Fruit fly (Drosophila melanogaster) whole organism, prepupa: ENCODE measurements around the gene Nepl15.
A peak's percentile ranks its signal among the peaks of the same experiment; 100 is the strongest.

ENCODE experiments used
- Blimp-1 ChIP-seq: fragments of 200-800 bp; sonication (Bioruptor generic); optimal IDR thresholded peaks from 3 replicates; lab custom pipeline; 2017; ENCODE audit warnings: missing biosample characterization, missing genetic modification characterization, mild to moderate bottlenecking, moderate library complexity, missing genetic modification reagents
- CG10631 ChIP-seq: fragments of 200-800 bp; sonication (Bioruptor generic); optimal IDR thresholded peaks from 2 replicates; lab custom pipeline; 2016; ENCODE audit warnings: missing biosample characterization, missing genetic modification characterization
- CG10669 ChIP-seq: fragments of 200-800 bp; sonication (Bioruptor generic); optimal IDR thresholded peaks from 3 replicates; lab custom pipeline; 2018; ENCODE audit warnings: missing biosample characterization, mild to moderate bottlenecking, missing genetic modification characterization, moderate library complexity
- CG11294 ChIP-seq: fragments of 200-800 bp; sonication (Bioruptor generic); IDR thresholded peaks from 2 replicates; pipeline ENCODE4 v1.3.6; 2022; ENCODE audit warnings: missing biosample characterization, missing genetic modification characterization
- CG11762 ChIP-seq: fragments of 200-800 bp; sonication (Bioruptor generic); optimal IDR thresholded peaks from 3 replicates; lab custom pipeline; 2016; ENCODE audit warnings: missing biosample characterization, missing genetic modification characterization; ENCODE audit not compliant: insufficient read depth
- CG11902 ChIP-seq: fragments of 200-800 bp; sonication (Bioruptor generic); optimal IDR thresholded peaks from 3 replicates; lab custom pipeline; 2016; ENCODE audit warnings: missing biosample characterization, missing genetic modification characterization
- CG15336 ChIP-seq: fragments of 200-800 bp; sonication (Bioruptor generic); IDR thresholded peaks from 2 replicates; pipeline ENCODE4 v1.3.6; 2022; ENCODE audit warnings: missing biosample characterization, missing genetic modification characterization
- CG1621 ChIP-seq: fragments of 200-800 bp; sonication (Bioruptor generic); optimal IDR thresholded peaks from 3 replicates; lab custom pipeline; 2018; ENCODE audit warnings: missing biosample characterization, mild to moderate bottlenecking, missing genetic modification characterization
- CG16779 ChIP-seq: fragments of 200-800 bp; sonication (Bioruptor generic); optimal IDR thresholded peaks from 3 replicates; lab custom pipeline; 2017; ENCODE audit warnings: missing biosample characterization, mild to moderate bottlenecking, missing genetic modification characterization
- CG3032 ChIP-seq: fragments of 200-800 bp; optimal IDR thresholded peaks from 2 replicates; lab custom pipeline; 2019; ENCODE audit warnings: missing biosample characterization, mild to moderate bottlenecking, missing genetic modification characterization, moderate library complexity
- CG31627 ChIP-seq: fragments of 200-800 bp; sonication (Bioruptor generic); optimal IDR thresholded peaks from 3 replicates; lab custom pipeline; 2016; ENCODE audit warnings: missing biosample characterization, missing genetic modification characterization
- CG34406 ChIP-seq: fragments of 200-800 bp; sonication (Bioruptor generic); optimal IDR thresholded peaks from 3 replicates; lab custom pipeline; 2016; ENCODE audit warnings: missing biosample characterization, missing genetic modification characterization
- CG3919 ChIP-seq: fragments of 200-800 bp; sonication (Bioruptor generic); optimal IDR thresholded peaks from 3 replicates; lab custom pipeline; 2016; ENCODE audit warnings: missing biosample characterization, missing genetic modification characterization
- CG6792 ChIP-seq: fragments of 200-800 bp; sonication (Bioruptor generic); optimal IDR thresholded peaks from 3 replicates; lab custom pipeline; 2016; ENCODE audit warnings: missing biosample characterization, missing genetic modification characterization
- CG6808 ChIP-seq: fragments of 200-800 bp; sonication (Bioruptor generic); optimal IDR thresholded peaks from 3 replicates; lab custom pipeline; 2017; ENCODE audit warnings: missing biosample characterization, missing genetic modification characterization, mild to moderate bottlenecking, moderate library complexity, missing genetic modification reagents
- CG6854 ChIP-seq: fragments of 200-800 bp; sonication (Bioruptor generic); optimal IDR thresholded peaks from 2 replicates; lab custom pipeline; 2017; ENCODE audit warnings: missing biosample characterization, mild to moderate bottlenecking, missing genetic modification characterization
- CG8119 ChIP-seq: fragments of 200-800 bp; sonication (Bioruptor generic); IDR thresholded peaks from 3 replicates; pipeline ENCODE4 v1.3.6; 2022; ENCODE audit warnings: missing biosample characterization, missing genetic modification characterization
- CG8632 ChIP-seq: fragments of 200-800 bp; sonication (Bioruptor generic); optimal IDR thresholded peaks from 3 replicates; lab custom pipeline; 2016; ENCODE audit warnings: missing biosample characterization, missing genetic modification characterization
- CG9139 ChIP-seq: fragments of 200-800 bp; sonication (Bioruptor generic); optimal IDR thresholded peaks from 3 replicates; lab custom pipeline; 2017; ENCODE audit warnings: missing biosample characterization, mild to moderate bottlenecking, missing genetic modification characterization
- Eip78C ChIP-seq: fragments of 200-800 bp; sonication (Bioruptor generic); peaks from one replicate; lab custom pipeline; 2016; ENCODE audit warnings: missing biosample characterization, missing genetic modification characterization
- Ets21C ChIP-seq: fragments of 200-800 bp; sonication (Bioruptor generic); optimal IDR thresholded peaks from 3 replicates; lab custom pipeline; 2016; ENCODE audit warnings: missing biosample characterization, missing genetic modification characterization
- Ets96B ChIP-seq: fragments of 200-800 bp; optimal IDR thresholded peaks from 2 replicates; lab custom pipeline; 2019; ENCODE audit warnings: missing biosample characterization, mild to moderate bottlenecking, missing genetic modification characterization, moderate library complexity
- Gug ChIP-seq: fragments of 200-800 bp; sonication (Bioruptor generic); IDR thresholded peaks from 2 replicates; pipeline ENCODE4 v1.3.6; 2022; ENCODE audit warnings: missing biosample characterization, missing genetic modification characterization
- Hr38 ChIP-seq: sonication (Bioruptor generic); optimal IDR thresholded peaks from 2 replicates; lab custom pipeline; 2016; ENCODE audit warnings: missing biosample characterization, missing genetic modification characterization
- Hr39 ChIP-seq: fragments of 200-800 bp; sonication (Bioruptor generic); optimal IDR thresholded peaks from 2 replicates; lab custom pipeline; 2016; ENCODE audit warnings: missing biosample characterization, missing genetic modification characterization
- Hr4 ChIP-seq: fragments of 200-800 bp; sonication (Bioruptor generic); optimal IDR thresholded peaks from 3 replicates; lab custom pipeline; 2016; ENCODE audit warnings: missing biosample characterization, missing genetic modification characterization
- Lpt ChIP-seq: fragments of 200-800 bp; sonication (Bioruptor generic); optimal IDR thresholded peaks from 3 replicates; lab custom pipeline; 2016; ENCODE audit warnings: missing biosample characterization, missing genetic modification characterization
- Met ChIP-seq: fragments of 200-800 bp; sonication (Bioruptor generic); optimal IDR thresholded peaks from 3 replicates; lab custom pipeline; 2016; ENCODE audit warnings: missing biosample characterization, missing genetic modification characterization
- OdsH ChIP-seq: fragments of 200-800 bp; sonication (Bioruptor generic); optimal IDR thresholded peaks from 3 replicates; lab custom pipeline; 2016; ENCODE audit warnings: missing biosample characterization, missing genetic modification characterization
- Smox ChIP-seq: fragments of 200-800 bp; sonication (Bioruptor generic); optimal IDR thresholded peaks from 3 replicates; lab custom pipeline; 2016; ENCODE audit warnings: missing biosample characterization, missing genetic modification characterization
- Sox102F ChIP-seq: fragments of 200-800 bp; sonication (Bioruptor generic); optimal IDR thresholded peaks from 2 replicates; lab custom pipeline; 2016; ENCODE audit warnings: missing biosample characterization, mild to moderate bottlenecking, missing genetic modification characterization
- Sox15 ChIP-seq: fragments of 200-800 bp; sonication (Bioruptor generic); optimal IDR thresholded peaks from 3 replicates; lab custom pipeline; 2016; ENCODE audit warnings: missing biosample characterization, missing genetic modification characterization
- acj6 ChIP-seq: fragments of 200-800 bp; sonication (Bioruptor generic); optimal IDR thresholded peaks from 3 replicates; lab custom pipeline; 2016; ENCODE audit warnings: missing biosample characterization, missing genetic modification characterization
- cyc ChIP-seq: fragments of 200-800 bp; sonication (Bioruptor generic); optimal IDR thresholded peaks from 3 replicates; lab custom pipeline; 2016; ENCODE audit warnings: missing biosample characterization, missing genetic modification characterization
- dac ChIP-seq: fragments of 200-800 bp; sonication (Bioruptor generic); optimal IDR thresholded peaks from 2 replicates; lab custom pipeline; 2017; ENCODE audit warnings: missing biosample characterization, mild to moderate bottlenecking, missing genetic modification characterization
- dsx ChIP-seq: fragments of 200-800 bp; optimal IDR thresholded peaks from 3 replicates; lab custom pipeline; 2019; ENCODE audit warnings: missing biosample characterization, mild to moderate bottlenecking, missing genetic modification characterization, moderate library complexity; ENCODE audit not compliant: poor library complexity, severe bottlenecking
- fd59A ChIP-seq: fragments of 200-800 bp; sonication (Bioruptor generic); optimal IDR thresholded peaks from 2 replicates; lab custom pipeline; 2017; ENCODE audit warnings: missing biosample characterization, mild to moderate bottlenecking, missing genetic modification characterization, missing genetic modification reagents
- fd85E ChIP-seq: fragments of 200-800 bp; sonication (Bioruptor generic); optimal IDR thresholded peaks from 3 replicates; lab custom pipeline; 2016; ENCODE audit warnings: missing biosample characterization, missing genetic modification characterization
- fkh ChIP-seq: fragments of 200-800 bp; sonication (Bioruptor generic); optimal IDR thresholded peaks from 3 replicates; lab custom pipeline; 2017; ENCODE audit warnings: missing biosample characterization, mild to moderate bottlenecking, missing genetic modification characterization, moderate library complexity
- lz ChIP-seq: fragments of 200-800 bp; sonication (Bioruptor generic); optimal IDR thresholded peaks from 3 replicates; lab custom pipeline; 2016; ENCODE audit warnings: missing biosample characterization, missing genetic modification characterization
- net ChIP-seq: fragments of 200-800 bp; sonication (Bioruptor generic); optimal IDR thresholded peaks from 3 replicates; lab custom pipeline; 2016; ENCODE audit warnings: missing biosample characterization, missing genetic modification characterization
- spab ChIP-seq: fragments of 200-800 bp; sonication (Bioruptor generic); optimal IDR thresholded peaks from 2 replicates; lab custom pipeline; 2017; ENCODE audit warnings: missing biosample characterization, mild to moderate bottlenecking, missing genetic modification characterization, missing genetic modification reagents
- ss ChIP-seq, 2 experiments: fragments of 200-800 bp; sonication (Bioruptor generic); optimal IDR thresholded peaks; 2 replicates in 1 of 2; 3 replicates in 1 of 2; lab custom pipeline; 2017 to 2018; ENCODE audit warnings: mild to moderate bottlenecking in 2 of 2, missing biosample characterization in 2 of 2, missing genetic modification characterization in 2 of 2, moderate library complexity in 1 of 2
- svp ChIP-seq: fragments of 200-800 bp; sonication (Bioruptor generic); peaks from one replicate; lab custom pipeline; 2016; ENCODE audit warnings: missing biosample characterization, missing genetic modification characterization
- topi ChIP-seq: fragments of 200-800 bp; sonication (Bioruptor generic); optimal IDR thresholded peaks from 3 replicates; lab custom pipeline; 2016; ENCODE audit warnings: missing biosample characterization, missing genetic modification characterization
- vri ChIP-seq: fragments of 200-800 bp; sonication (Bioruptor generic); optimal IDR thresholded peaks from 3 replicates; lab custom pipeline; 2016; ENCODE audit warnings: missing biosample characterization, mild to moderate bottlenecking, missing genetic modification characterization

The Nepl15 gene

dm6 chr3R:22726771-22727455 is 39.1 kb downstream of the Nepl15 start, which contains the start of gene CG45049:
CG45049 (plus strand) TSS chr3R:22726967.
- TF ChIP-seq Hr39 (GFP tag; lab: Kevin White, UChicago) (peak; percentile 31), Ets21C (GFP tag; lab: Kevin White, UChicago) (peak; percentile 9), CG6792 (GFP tag; lab: Kevin White, UChicago) (no peak), Hr38 (no peak), CG16779 (tag; lab: Kevin White, UChicago) (peak; percentile 2), Lpt (GFP tag; lab: Kevin White, UChicago) (no peak), CG10631 (GFP tag; lab: Kevin White, UChicago) (peak; percentile 34), CG3919 (GFP tag; lab: Kevin White, UChicago) (peak; percentile 13), topi (GFP tag; lab: Kevin White, UChicago) (peak; percentile 13), vri (GFP tag; lab: Kevin White, UChicago) (no peak), CG1621 (tag; lab: Kevin White, UChicago) (no peak), Met (peak; percentile 39), Hr4 (GFP tag; lab: Kevin White, UChicago) (peak; percentile 4), lz (GFP tag; lab: Kevin White, UChicago) (peak; percentile 26), Eip78C (GFP tag; lab: Kevin White, UChicago) (peak; percentile 35), fkh (GFP tag; lab: Kevin White, UChicago) (peak; percentile 63)

dm6 chr3R:22726031-22726770 is 39.8 kb downstream of the Nepl15 start, which contains the start of gene RNF220:
RNF220 (minus strand) TSS chr3R:22726414.
- TF ChIP-seq fkh (GFP tag; lab: Kevin White, UChicago) (peak; percentile 26), Ets96B (tag; lab: Kevin White, UChicago) (no peak), CG16779 (tag; lab: Kevin White, UChicago) (no peak), Gug (no peak), fd85E (GFP tag; lab: Kevin White, UChicago) (no peak), Sox102F (GFP tag; lab: Kevin White, UChicago) (no peak), net (GFP tag; lab: Kevin White, UChicago) (peak; percentile 50), Hr38 (no peak), Ets21C (GFP tag; lab: Kevin White, UChicago) (no peak), svp (GFP tag; lab: Kevin White, UChicago) (peak; percentile 66), dac (GFP tag; lab: Kevin White, UChicago) (no peak), CG1621 (tag; lab: Kevin White, UChicago) (no peak), CG10669 (GFP tag; lab: Kevin White, UChicago) (peak; percentile 24), CG11902 (GFP tag; lab: Kevin White, UChicago) (no peak), CG31627 (GFP tag; lab: Kevin White, UChicago) (no peak), CG3032 (tag; lab: Kevin White, UChicago) (peak; percentile 15), CG6792 (GFP tag; lab: Kevin White, UChicago) (no peak), OdsH (GFP tag; lab: Kevin White, UChicago) (peak; percentile 49), CG10631 (GFP tag; lab: Kevin White, UChicago) (no peak), dsx (no peak), Lpt (GFP tag; lab: Kevin White, UChicago) (no peak), cyc (GFP tag; lab: Kevin White, UChicago) (no peak), spab (GFP tag; lab: Kevin White, UChicago) (no peak), acj6 (GFP tag; lab: Kevin White, UChicago) (peak; percentile 48), CG6854 (GFP tag; lab: Kevin White, UChicago) (no peak), fd59A (GFP tag; lab: Kevin White, UChicago) (no peak), Blimp-1 (GFP tag; lab: Kevin White, UChicago) (no peak), ss (GFP tag; optimal IDR thresholded peaks at IDR 0.05; lab: Kevin White, UChicago) (no peak), Sox15 (GFP tag; lab: Kevin White, UChicago) (peak; percentile 37), CG15336 (GFP tag; lab: Robert Waterston, UW) (0 out of 2 replicates have a peak, but pooled peaks have one; percentile 24), CG11294 (GFP tag; lab: Robert Waterston, UW) (no peak), CG11762 (GFP tag; lab: Kevin White, UChicago) (peak; percentile 3), CG6808 (no peak), CG34406 (GFP tag; lab: Kevin White, UChicago) (peak; percentile 12), CG8632 (peak; percentile 23), CG9139 (GFP tag; lab: Kevin White, UChicago) (no peak), Smox (GFP tag; lab: Kevin White, UChicago) (no peak), CG8119 (GFP tag; lab: Robert Waterston, UW) (peak; percentile 19; the same call in 1 of the 3 replicates)
